Worm (Caenorhabditis elegans): Measurements from ENCODE around the gene chca-1.

ce11 chrIV:9643188-9643587 lies 8.0 kb upstream of the chca-1 start, which contains the start of gene degl-2:
- no peak for TF ChIP-seq nfya-1 (tag; optimal IDR thresholded peaks at IDR 0.05)
- no peak for TF ChIP-seq gmeb-2 (tag; optimal IDR thresholded peaks at IDR 0.05)
- TF ChIP-seq nhr-11 (tag; optimal IDR thresholded peaks at IDR 0.05), result no peak
